Worm (Caenorhabditis elegans) whole organism, young adult: Measurements from ENCODE around the gene rpl-33.

Source experiments
- B0019.2 ChIP-seq: fragments of 200-800 bp; sonication (Bioruptor generic); conservative IDR thresholded peaks from 2 replicates; pipeline ENCODE4 v1.3.6; 2022; ENCODE audit warnings: missing genetic modification reagents, missing genetic modification characterization, missing compliant biosample characterization
- B0035.1 ChIP-seq: sonication (generic microtip); optimal IDR thresholded peaks from 2 replicates; lab custom pipeline; 2016; ENCODE audit warnings: missing genetic modification characterization, mild to moderate bottlenecking, missing compliant biosample characterization, missing genotype, missing genetic modification reagents
- B0261.1 ChIP-seq: sonication (generic microtip); optimal IDR thresholded peaks from 2 replicates; lab custom pipeline; 2016; ENCODE audit warnings: mild to moderate bottlenecking, missing genetic modification characterization, moderate library complexity, missing compliant biosample characterization
- B0336.3 ChIP-seq: fragments of 200-800 bp; sonication (Bioruptor generic); IDR thresholded peaks from 2 replicates; pipeline ENCODE4 v1.3.6; 2022; ENCODE audit warnings: missing genetic modification characterization, missing compliant biosample characterization
- C17E4.6 ChIP-seq: fragments of 200-800 bp; sonication (Bioruptor generic); IDR thresholded peaks from 2 replicates; pipeline ENCODE4 v1.3.6; 2022; ENCODE audit warnings: missing genetic modification reagents, missing genetic modification characterization, missing compliant biosample characterization
- F52B5.7 ChIP-seq: sonication (generic microtip); optimal IDR thresholded peaks from 2 replicates; lab custom pipeline; 2016; ENCODE audit warnings: mild to moderate bottlenecking, missing genetic modification characterization, missing compliant biosample characterization
- F55B11.4 ChIP-seq: sonication (generic microtip); optimal IDR thresholded peaks from 2 replicates; lab custom pipeline; 2016; ENCODE audit warnings: missing compliant biosample characterization, missing genetic modification characterization, borderline replicate concordance; ENCODE audit not compliant: insufficient read depth
- Y79H2A.3 ChIP-seq: fragments of 200-800 bp; sonication (Bioruptor generic); conservative IDR thresholded peaks from 2 replicates; pipeline ENCODE4 v1.3.6; 2022; ENCODE audit warnings: missing genetic modification reagents, missing genetic modification characterization, missing compliant biosample characterization
- ZK185.1 ChIP-seq: sonication (generic microtip); optimal IDR thresholded peaks from 2 replicates; lab custom pipeline; 2016; ENCODE audit warnings: mild to moderate bottlenecking, missing genetic modification characterization, missing compliant biosample characterization; ENCODE audit not compliant: poor library complexity, severe bottlenecking
- ama-1 ChIP-seq, 3 experiments: fragments of 150-350 bp in 1 of 3; sonication (generic microtip) in 2 of 3; optimal IDR thresholded peaks; 2 replicates each; lab custom pipeline; 2014 to 2018; ENCODE audit warnings: missing biosample characterization in 2 of 3, missing genetic modification characterization in 2 of 3, missing genetic modification reagents in 2 of 3
- aptf-2 ChIP-seq: fragments of 200-800 bp; sonication (Bioruptor generic); conservative IDR thresholded peaks from 2 replicates; pipeline ENCODE4 v1.3.6; 2022; ENCODE audit warnings: missing genetic modification reagents, missing genetic modification characterization, missing compliant biosample characterization
- atf-7 ChIP-seq: sonication (generic microtip); optimal IDR thresholded peaks from 2 replicates; lab custom pipeline; 2017; ENCODE audit warnings: mild to moderate bottlenecking, missing genetic modification characterization, missing compliant biosample characterization
- athp-1 ChIP-seq: sonication (generic microtip); optimal IDR thresholded peaks from 2 replicates; lab custom pipeline; 2017; ENCODE audit warnings: mild to moderate bottlenecking, missing genetic modification characterization, missing compliant biosample characterization
- attf-3 ChIP-seq: fragments of 200-800 bp; sonication (Bioruptor generic); conservative IDR thresholded peaks from 2 replicates; pipeline ENCODE4 v1.3.6; 2022; ENCODE audit warnings: missing genetic modification reagents, missing genetic modification characterization, missing compliant biosample characterization
- attf-6 ChIP-seq: fragments of 200-800 bp; sonication (Bioruptor generic); IDR thresholded peaks from 2 replicates; pipeline ENCODE4 v1.3.6; 2022; ENCODE audit warnings: missing genetic modification reagents, missing genetic modification characterization, missing compliant biosample characterization
- ceh-27 ChIP-seq: fragments of 200-800 bp; sonication (Bioruptor generic); optimal IDR thresholded peaks from 2 replicates; lab custom pipeline; 2018; ENCODE audit warnings: mild to moderate bottlenecking, missing genetic modification characterization, moderate library complexity, missing compliant biosample characterization
- ceh-79 ChIP-seq: sonication (generic microtip); optimal IDR thresholded peaks from 2 replicates; lab custom pipeline; 2017; ENCODE audit warnings: mild to moderate bottlenecking, missing genetic modification characterization, missing compliant biosample characterization
- efl-1 ChIP-seq: fragments of 150-350 bp; optimal IDR thresholded peaks from 2 replicates; lab custom pipeline; 2014; ENCODE audit warnings: missing biosample characterization, missing genetic modification reagents, missing genetic modification characterization
- egl-18 ChIP-seq: fragments of 200-800 bp; sonication (Bioruptor generic); IDR thresholded peaks from 2 replicates; pipeline ENCODE4 v1.3.6; 2022; ENCODE audit warnings: missing genetic modification reagents, missing genetic modification characterization, missing compliant biosample characterization
- egl-44 ChIP-seq: fragments of 200-800 bp; sonication (Bioruptor generic); IDR thresholded peaks from 2 replicates; pipeline ENCODE4 v1.3.6; 2022; ENCODE audit warnings: missing genetic modification reagents, missing genetic modification characterization, missing compliant biosample characterization
- gei-17 ChIP-seq: fragments of 200-800 bp; sonication (Bioruptor generic); optimal IDR thresholded peaks from 2 replicates; lab custom pipeline; 2018; ENCODE audit warnings: mild to moderate bottlenecking, missing genetic modification characterization, missing compliant biosample characterization
- him-1 ChIP-seq: sonication (generic microtip); optimal IDR thresholded peaks from 2 replicates; lab custom pipeline; 2016; ENCODE audit warnings: missing genotype, missing genetic modification reagents, missing genetic modification characterization, missing compliant biosample characterization
- hmg-20 ChIP-seq: fragments of 200-800 bp; sonication (Bioruptor generic); IDR thresholded peaks from 2 replicates; pipeline ENCODE4 v1.3.6; 2022; ENCODE audit warnings: missing genetic modification reagents, missing genetic modification characterization, missing compliant biosample characterization
- hrde-1 ChIP-seq: sonication (generic microtip); optimal IDR thresholded peaks from 2 replicates; lab custom pipeline; 2016; ENCODE audit warnings: missing genetic modification characterization, mild to moderate bottlenecking, missing compliant biosample characterization, moderate library complexity, missing genotype, missing genetic modification reagents, borderline replicate concordance
- hsf-1 ChIP-seq: fragments of 200-800 bp; sonication (Bioruptor generic); IDR thresholded peaks from 2 replicates; pipeline ENCODE4 v1.3.6; 2022; ENCODE audit warnings: missing genetic modification reagents, missing genetic modification characterization, missing compliant biosample characterization
- lin-26 ChIP-seq: fragments of 200-800 bp; sonication (Bioruptor generic); IDR thresholded peaks from 2 replicates; pipeline ENCODE4 v1.3.6; 2022; ENCODE audit warnings: missing genetic modification reagents, missing genetic modification characterization, missing compliant biosample characterization
- lin-40 ChIP-seq: sonication (generic microtip); optimal IDR thresholded peaks from 2 replicates; lab custom pipeline; 2016; ENCODE audit warnings: missing genetic modification characterization, mild to moderate bottlenecking, missing compliant biosample characterization, missing genotype, missing genetic modification reagents
- lin-54 ChIP-seq: fragments of 200-800 bp; sonication (Bioruptor generic); optimal IDR thresholded peaks from 2 replicates; lab custom pipeline; 2018; ENCODE audit warnings: mild to moderate bottlenecking, missing genetic modification characterization, missing compliant biosample characterization
- lir-1 ChIP-seq: fragments of 200-800 bp; sonication (Bioruptor generic); conservative IDR thresholded peaks from 2 replicates; pipeline ENCODE4 v1.3.6; 2022; ENCODE audit warnings: missing genetic modification reagents, missing genetic modification characterization, missing compliant biosample characterization
- lsl-1 ChIP-seq: fragments of 200-800 bp; sonication (Bioruptor generic); optimal IDR thresholded peaks from 2 replicates; lab custom pipeline; 2018; ENCODE audit warnings: mild to moderate bottlenecking, missing genetic modification characterization, moderate library complexity, missing compliant biosample characterization
- madf-6 ChIP-seq: fragments of 200-800 bp; sonication (Bioruptor generic); IDR thresholded peaks from 2 replicates; pipeline ENCODE4 v1.3.6; 2022; ENCODE audit warnings: missing genetic modification reagents, missing genetic modification characterization, missing compliant biosample characterization
- mcd-1 ChIP-seq: fragments of 200-800 bp; sonication (Bioruptor generic); IDR thresholded peaks from 2 replicates; pipeline ENCODE4 v1.3.6; 2022; ENCODE audit warnings: missing genetic modification reagents, missing genetic modification characterization, missing compliant biosample characterization
- nhr-120 ChIP-seq: fragments of 200-800 bp; sonication (Bioruptor generic); IDR thresholded peaks from 2 replicates; pipeline ENCODE4 v1.3.6; 2022; ENCODE audit warnings: missing genetic modification characterization, missing compliant biosample characterization
- nhr-179 ChIP-seq: sonication (generic microtip); optimal IDR thresholded peaks from 2 replicates; lab custom pipeline; 2016; ENCODE audit warnings: mild to moderate bottlenecking, missing genetic modification characterization, missing compliant biosample characterization
- pbrm-1 ChIP-seq: fragments of 200-800 bp; sonication (Bioruptor generic); IDR thresholded peaks from 2 replicates; pipeline ENCODE4 v1.3.6; 2022; ENCODE audit warnings: missing genetic modification reagents, missing genetic modification characterization, missing compliant biosample characterization
- rec-8 ChIP-seq, 2 experiments: sonication (generic microtip); optimal IDR thresholded peaks; 2 replicates each; lab custom pipeline; 2016; ENCODE audit warnings: mild to moderate bottlenecking in 2 of 2, missing genetic modification characterization in 2 of 2, missing genetic modification reagents in 2 of 2, missing genotype in 2 of 2, missing biosample characterization in 1 of 2, missing compliant biosample characterization in 1 of 2, moderate library complexity in 1 of 2
- repo-1 ChIP-seq: sonication (generic microtip); optimal IDR thresholded peaks from 2 replicates; lab custom pipeline; 2017; ENCODE audit warnings: mild to moderate bottlenecking, missing genetic modification characterization, missing compliant biosample characterization
- rpc-1 ChIP-seq, 2 experiments: fragments of 150-350 bp in 1 of 2; sonication (generic microtip) in 1 of 2; optimal IDR thresholded peaks; 2 replicates each; lab custom pipeline; 2014 to 2018; ENCODE audit warnings: missing biosample characterization in 1 of 2, missing genetic modification characterization in 1 of 2, missing genetic modification reagents in 1 of 2, missing genotype in 1 of 2
- snpc-1.3 ChIP-seq: sonication (generic microtip); optimal IDR thresholded peaks from 2 replicates; lab custom pipeline; 2017; ENCODE audit warnings: missing genetic modification characterization, mild to moderate bottlenecking, missing compliant biosample characterization, antibody characterized with exemption, moderate library complexity, missing genotype, missing genetic modification reagents; ENCODE audit not compliant: insufficient read depth
- somi-1 ChIP-seq: fragments of 200-800 bp; sonication (Bioruptor generic); optimal IDR thresholded peaks from 2 replicates; lab custom pipeline; 2018; ENCODE audit warnings: mild to moderate bottlenecking, missing genetic modification characterization, missing compliant biosample characterization
- tbp1 ChIP-seq: fragments of 200-800 bp; sonication (Bioruptor generic); optimal IDR thresholded peaks from 2 replicates; lab custom pipeline; 2018; ENCODE audit warnings: mild to moderate bottlenecking, missing genetic modification characterization, missing compliant biosample characterization
- tlf-1 ChIP-seq: fragments of 200-800 bp; sonication (Bioruptor generic); optimal IDR thresholded peaks from 2 replicates; lab custom pipeline; 2018; ENCODE audit warnings: mild to moderate bottlenecking, missing genetic modification characterization, missing compliant biosample characterization
- unc-130 ChIP-seq: sonication (generic microtip); optimal IDR thresholded peaks from 2 replicates; lab custom pipeline; 2016; ENCODE audit warnings: missing genetic modification reagents, missing genetic modification characterization, missing compliant biosample characterization
- xnd-1 ChIP-seq: sonication (generic microtip); optimal IDR thresholded peaks from 2 replicates; lab custom pipeline; 2016; ENCODE audit warnings: missing genotype, missing genetic modification reagents, missing genetic modification characterization, missing compliant biosample characterization
- ztf-18 ChIP-seq: sonication (generic microtip); optimal IDR thresholded peaks from 2 replicates; lab custom pipeline; 2016; ENCODE audit warnings: missing genotype, mild to moderate bottlenecking, missing genetic modification characterization, missing compliant biosample characterization
- ztf-6 ChIP-seq: fragments of 200-800 bp; sonication (Bioruptor generic); IDR thresholded peaks from 2 replicates; pipeline ENCODE4 v1.3.6; 2022; ENCODE audit warnings: missing genetic modification reagents, missing genetic modification characterization, missing compliant biosample characterization

rpl-33 gene

DNA sequence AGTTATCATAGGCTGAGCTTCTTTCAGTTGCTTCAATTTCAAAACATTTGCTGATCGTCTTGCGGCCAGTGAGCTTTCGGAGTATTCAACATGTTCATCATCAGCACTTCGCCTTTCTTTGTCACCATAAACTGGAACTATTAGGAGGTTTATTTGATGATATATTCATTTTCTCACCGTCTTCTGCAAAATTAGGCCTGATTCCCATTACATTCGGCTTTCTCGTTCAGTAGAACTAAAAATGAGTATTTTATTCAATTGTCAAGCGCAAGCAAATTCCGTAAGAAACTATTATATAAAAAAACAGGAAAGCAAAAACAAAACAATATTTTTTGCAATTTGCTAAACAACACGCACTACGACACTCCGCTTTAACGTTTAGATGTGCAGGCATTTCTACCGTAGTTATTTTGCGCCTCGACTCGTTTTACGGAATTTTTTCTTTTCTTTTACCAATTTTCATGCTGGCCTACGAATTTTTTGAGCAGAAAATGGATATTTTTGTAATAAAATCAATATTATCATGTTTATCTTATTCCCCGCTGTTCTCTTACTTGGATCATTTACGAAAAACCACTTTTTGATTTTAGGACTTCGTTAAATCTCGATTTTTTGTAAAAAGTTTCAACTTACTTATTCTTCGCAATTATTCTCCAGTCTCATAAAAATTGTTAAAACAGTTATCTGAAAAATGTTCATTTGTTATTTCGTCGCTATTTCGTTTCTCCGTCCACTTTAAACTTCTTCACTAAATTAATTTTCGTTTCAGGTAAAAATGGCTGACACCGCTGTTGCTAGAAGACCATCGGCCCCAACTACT, at the start of gene rpl-33, which contains the start of gene farl-11 (continued):
- no peak for TF ChIP-seq F52B5.7
- TF ChIP-seq egl-18: no peak
- TF ChIP-seq egl-44 (GFP tag; lab: Robert Waterston, UW): no peak
- no peak for TF ChIP-seq ama-1 (optimal IDR thresholded peaks at IDR 0.05; lab: Kevin White, UChicago)
- no peak for TF ChIP-seq ama-1 (GFP tag; optimal IDR thresholded peaks at IDR 0.05; lab: Kevin White, UChicago)
- TF ChIP-seq atf-7 (tag; lab: Kevin White, UChicago): no peak
- no peak for TF ChIP-seq B0035.1
- no peak for TF ChIP-seq B0336.3 (GFP tag; lab: Robert Waterston, UW)
- TF ChIP-seq hrde-1 (tag; lab: Kevin White, UChicago): no peak
- no peak for TF ChIP-seq Y79H2A.3
- no peak for TF ChIP-seq rpc-1 (optimal IDR thresholded peaks at IDR 0.05; lab: Kevin White, UChicago)
- no peak for TF ChIP-seq rpc-1 (tag; optimal IDR thresholded peaks at IDR 0.05; lab: Kevin White, UChicago)
- TF ChIP-seq athp-1 (tag; lab: Kevin White, UChicago): no peak
- TF ChIP-seq ZK185.1 (tag; lab: Kevin White, UChicago): peak; percentile 37
- peak; percentile 73 for TF ChIP-seq lsl-1 (GFP tag; lab: Kevin White, UChicago)
- no peak for TF ChIP-seq attf-6 (GFP tag; lab: Robert Waterston, UW)
- TF ChIP-seq B0261.1 (tag; lab: Kevin White, UChicago): no peak
- no peak for TF ChIP-seq ztf-6 (GFP tag; lab: Robert Waterston, UW)
- peak; percentile 99 for TF ChIP-seq attf-3
- no peak for TF ChIP-seq ceh-79 (tag; lab: Kevin White, UChicago)
- TF ChIP-seq gei-17 (GFP tag; lab: Kevin White, UChicago): no peak
- no peak for TF ChIP-seq nhr-179 (tag; lab: Kevin White, UChicago)
- TF ChIP-seq tlf-1 (GFP tag; lab: Kevin White, UChicago): no peak
- TF ChIP-seq lin-40 (tag; lab: Kevin White, UChicago): peak; percentile 25
- no peak for TF ChIP-seq xnd-1 (tag; lab: Kevin White, UChicago)
- no peak for TF ChIP-seq F55B11.4 (tag; lab: Kevin White, UChicago)
- no peak for TF ChIP-seq nhr-120
- TF ChIP-seq hmg-20 (GFP tag; lab: Robert Waterston, UW): no peak
- peak; percentile 59 for TF ChIP-seq snpc-1.3 (tag; lab: Kevin White, UChicago)
- TF ChIP-seq madf-6 (GFP tag; lab: Robert Waterston, UW): 0 out of 2 replicates have a peak, but pooled peaks have one; percentile 12
- TF ChIP-seq pbrm-1 (GFP tag; lab: Robert Waterston, UW): 0 out of 2 replicates have a peak, but pooled peaks have one; percentile 17
- TF ChIP-seq lin-26 (GFP tag; lab: Robert Waterston, UW): no peak
- peak; percentile 50 for TF ChIP-seq mcd-1 (GFP tag; lab: Robert Waterston, UW)
- TF ChIP-seq ceh-27: peak; percentile 25
- TF ChIP-seq lir-1 (GFP tag; lab: Robert Waterston, UW): no peak
- TF ChIP-seq repo-1 (tag; lab: Kevin White, UChicago): no peak
- no peak for TF ChIP-seq B0019.2 (GFP tag; lab: Robert Waterston, UW)
- no peak for TF ChIP-seq hsf-1 (GFP tag; lab: Robert Waterston, UW)
- TF ChIP-seq tbp1 (GFP tag; lab: Kevin White, UChicago): peak; percentile 29
- TF ChIP-seq unc-130: no peak
- TF ChIP-seq ztf-18 (tag; lab: Kevin White, UChicago): peak; percentile 43
- no peak for TF ChIP-seq him-1 (tag; lab: Kevin White, UChicago)
- TF ChIP-seq efl-1: peak; percentile 18
- 0 out of 2 replicates have a peak, but pooled peaks have one; percentile 33 for TF ChIP-seq aptf-2
- TF ChIP-seq rec-8 (tag; optimal IDR thresholded peaks at IDR 0.05; lab: Kevin White, UChicago): no peak
- TF ChIP-seq C17E4.6 (GFP tag; lab: Robert Waterston, UW): no peak
- no peak for TF ChIP-seq somi-1 (GFP tag; lab: Kevin White, UChicago)
- peak; percentile 31 for TF ChIP-seq lin-54 (GFP tag; lab: Kevin White, UChicago)
